Worm (Caenorhabditis elegans): ENCODE data around the gene nhr-190.

The nhr-190 gene

ce11 chrV:674213-674612, 31.5 kb upstream of the nhr-190 start, which contains the start of gene sru-25:
Gene sru-25, minus strand, starts transcription at chrV:674313.
- no peak for TF ChIP-seq zfp-2 (tag; optimal IDR thresholded peaks at IDR 0.05)
- TF ChIP-seq R02D3.7 (tag; optimal IDR thresholded peaks at IDR 0.05), result no peak
- TF ChIP-seq dve-1 (tag; optimal IDR thresholded peaks at IDR 0.05; ENCODE audit: insufficient read depth), result no peak
- TF ChIP-seq cey-2 (tag; optimal IDR thresholded peaks at IDR 0.05; ENCODE audit: borderline replicate concordance, insufficient read depth), result no peak
- TF ChIP-seq aly-2 (tag; optimal IDR thresholded peaks at IDR 0.05), result no peak
- TF ChIP-seq lin-13 (GFP tag; optimal IDR thresholded peaks at IDR 0.05), result no peak
- TF ChIP-seq egl-43 (GFP tag; IDR thresholded peaks at IDR 0.05), result no peak
- no peak for TF ChIP-seq ceh-62 (tag; optimal IDR thresholded peaks at IDR 0.05)
- TF ChIP-seq hif-1 (tag; optimal IDR thresholded peaks at IDR 0.05), result no peak
- TF ChIP-seq hlh-11 (tag; optimal IDR thresholded peaks at IDR 0.05), result no peak
- no peak for TF ChIP-seq php-3 (GFP tag; IDR thresholded peaks at IDR 0.05)

ce11 chrV:671342-671741, 28.6 kb upstream of the nhr-190 start, which contains the start of gene sru-24:
Gene sru-24, minus strand, starts transcription at chrV:671442.
- TF ChIP-seq php-3 (GFP tag; IDR thresholded peaks at IDR 0.05) (no peak), nhr-48 (tag; optimal IDR thresholded peaks at IDR 0.05) (no peak), D1046.2 (GFP tag; IDR thresholded peaks at IDR 0.05) (no peak), cey-2 (tag; optimal IDR thresholded peaks at IDR 0.05; ENCODE audit: borderline replicate concordance, insufficient read depth) (no peak), T20F7.1 (GFP tag; optimal IDR thresholded peaks at IDR 0.05) (no peak)

- TF ChIP-seq nhr-41 (GFP tag; IDR thresholded peaks at IDR 0.05) (no peak), daf-12 (tag; optimal IDR thresholded peaks at IDR 0.05) (no peak), dpl-1 (GFP tag; optimal IDR thresholded peaks at IDR 0.05) (no peak), ceh-82 (tag; optimal IDR thresholded peaks at IDR 0.05) (no peak), nhr-28 (tag; optimal IDR thresholded peaks at IDR 0.05) (peak; percentile 39), Y105C5A.15 (GFP tag; IDR thresholded peaks at IDR 0.05) (no peak), nhr-25 (tag; optimal IDR thresholded peaks at IDR 0.05; ENCODE audit: borderline replicate concordance, insufficient read depth) (no peak), duxl-1 (tag; optimal IDR thresholded peaks at IDR 0.05; ENCODE audit: poor library complexity) (peak; percentile 58), dve-1 (tag; optimal IDR thresholded peaks at IDR 0.05; ENCODE audit: insufficient read depth) (no peak), set-16 (GFP tag; IDR thresholded peaks at IDR 0.05) (no peak), lim-7 (GFP tag; IDR thresholded peaks at IDR 0.05) (no peak), T20F7.1 (GFP tag; optimal IDR thresholded peaks at IDR 0.05) (no peak), tra-1 (GFP tag; IDR thresholded peaks at IDR 0.05) (no peak), attf-4 (tag; optimal IDR thresholded peaks at IDR 0.05) (no peak), nhr-6 (tag; optimal IDR thresholded peaks at IDR 0.05) (no peak), hmg-1.1 (GFP tag; IDR thresholded peaks at IDR 0.05) (0 out of 2 replicates have a peak, but pooled peaks have one; percentile 12), hif-1 (tag; optimal IDR thresholded peaks at IDR 0.05) (no peak), tag-97 (GFP tag; IDR thresholded peaks at IDR 0.05) (no peak), zip-2 (tag; optimal IDR thresholded peaks at IDR 0.05) (no peak), ctbp-1 (GFP tag; IDR thresholded peaks at IDR 0.05) (no peak), nhr-102 (tag; optimal IDR thresholded peaks at IDR 0.05) (no peak), zag-1 (tag; optimal IDR thresholded peaks at IDR 0.05) (no peak), jun-1 (tag; optimal IDR thresholded peaks at IDR 0.05) (no peak), ZK546.5 (tag; optimal IDR thresholded peaks at IDR 0.05) (no peak), ztf-11 (tag; optimal IDR thresholded peaks at IDR 0.05) (no peak), mxl-3 (GFP tag; optimal IDR thresholded peaks at IDR 0.05) (peak; percentile 33), mes-2 (tag; optimal IDR thresholded peaks at IDR 0.05; ENCODE audit: poor library complexity, severe bottlenecking) (no peak), mxl-2 (GFP tag; conservative IDR thresholded peaks at IDR 0.05) (no peak), madf-9 (GFP tag; conservative IDR thresholded peaks at IDR 0.05) (no peak), hlh-30 (tag; optimal IDR thresholded peaks at IDR 0.05; ENCODE audit: insufficient read depth) (peak; percentile 69), mdl-1 (tag; optimal IDR thresholded peaks at IDR 0.05) (peak; percentile 37 to 74), sdz-12 (GFP tag; optimal IDR thresholded peaks at IDR 0.05) (no peak), pha-4 (GFP tag; IDR thresholded peaks at IDR 0.05) (no peak), pha-4 (tag; optimal IDR thresholded peaks at IDR 0.05) (no peak), dmd-6 (GFP tag; IDR thresholded peaks at IDR 0.05) (peak; percentile 61; the same call in 1 of the 2 replicates), saeg-2 (GFP tag; IDR thresholded peaks at IDR 0.05) (no peak)
Measured at ce11 chrV:667459-667858, 24.7 kb upstream of the nhr-190 start, which contains the start of gene nhr-180. Gene nhr-180, minus strand, starts transcription at chrV:667510.
